Fruit fly (Drosophila melanogaster) S2 (cell line): ENCODE measurements around the gene Eig71Ed.

Source experiments
- CG8478 ChIP-seq: fragments of >200 bp; optimal IDR thresholded peaks from 2 replicates; lab custom pipeline; 2018
- CTCF ChIP-seq, 2 experiments: fragments of >200 bp; optimal IDR thresholded peaks; 2 replicates each; lab custom pipeline; 2018

- TF ChIP-seq CG8478 (no peak), CTCF (optimal IDR thresholded peaks at IDR 0.05; lab: Kevin White, UChicago) (no peak)
Observed at dm6 chr3L:15652154-15652553, at the start of gene Eig71Ed, which contains the start of gene Eig71Ec.
